Fruit fly (Drosophila melanogaster): ENCODE measurements around the gene Spn75F.

The Spn75F gene

DNA sequence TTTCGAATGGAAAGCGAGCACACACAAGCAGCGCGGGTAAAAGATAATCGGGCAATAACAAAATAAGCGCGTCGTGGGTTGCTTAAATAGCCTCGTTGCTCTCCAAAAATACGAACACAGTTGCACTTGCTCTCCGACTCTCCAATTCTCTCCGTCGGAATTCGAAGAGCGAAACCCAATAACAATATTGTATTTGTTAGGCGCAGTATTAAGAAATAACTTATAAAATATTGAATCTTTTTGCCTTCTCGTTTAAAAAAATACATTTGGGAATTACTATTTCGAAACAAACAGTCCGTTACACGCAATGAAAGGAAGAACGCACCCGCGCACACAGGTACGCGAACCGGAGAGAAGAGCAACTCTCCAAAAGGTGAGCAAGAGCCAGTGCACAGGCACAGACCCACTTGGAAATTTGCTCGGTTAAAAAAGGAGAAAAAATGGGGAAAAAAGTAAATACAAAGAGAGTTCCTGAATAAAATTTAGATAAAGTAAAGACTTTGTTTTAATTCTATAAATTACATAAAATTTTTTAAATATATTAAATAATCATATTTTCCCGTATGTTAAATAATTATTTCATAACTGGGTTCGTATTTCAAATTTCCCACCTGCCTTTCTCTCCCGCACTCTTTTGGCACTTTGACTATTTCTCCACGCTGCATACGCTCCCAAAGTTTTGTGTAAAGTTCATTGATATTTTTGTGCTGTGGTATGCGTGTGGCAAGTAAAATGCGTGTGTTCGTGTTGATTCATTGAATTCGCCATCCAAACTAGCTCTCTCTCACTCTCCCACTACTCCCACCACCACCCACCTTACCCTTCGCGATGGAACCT, 42.9 kb downstream of the Spn75F start, which contains the start of gene Mkp3 (continued):
- TF ChIP-seq dac (GFP tag; optimal IDR thresholded peaks at IDR 0.05) (peak; percentile 71), CG34406 (GFP tag; optimal IDR thresholded peaks at IDR 0.05) (peak; percentile 88), CG11762 (GFP tag; optimal IDR thresholded peaks at IDR 0.05; ENCODE audit: insufficient read depth) (peak; percentile 81), Hr4 (GFP tag; optimal IDR thresholded peaks at IDR 0.05) (peak; percentile 69), pdm3 (GFP tag; optimal IDR thresholded peaks at IDR 0.05) (peak; percentile 75), Sox14 (GFP tag; optimal IDR thresholded peaks at IDR 0.05) (peak; percentile 51), achi (GFP tag; optimal IDR thresholded peaks at IDR 0.05) (peak; percentile 92), CG1621 (tag; optimal IDR thresholded peaks at IDR 0.05) (peak; percentile 75), Eip75B (GFP tag; optimal IDR thresholded peaks at IDR 0.05) (peak; percentile 63), Lpt (GFP tag; optimal IDR thresholded peaks at IDR 0.05) (peak; percentile 86), CG6792 (GFP tag; optimal IDR thresholded peaks at IDR 0.05) (peak; percentile 80), salr (GFP tag; optimal IDR thresholded peaks at IDR 0.05) (peak; percentile 66 to 82), CG8632 (GFP tag; optimal IDR thresholded peaks at IDR 0.05) (peak; percentile 85), CG6808 (GFP tag; optimal IDR thresholded peaks at IDR 0.05) (peak; percentile 87), fd85E (GFP tag; optimal IDR thresholded peaks at IDR 0.05) (peak; percentile 30), CG6854 (GFP tag; optimal IDR thresholded peaks at IDR 0.05) (peak; percentile 74), Met (GFP tag; optimal IDR thresholded peaks at IDR 0.05) (peak; percentile 73), CG7368 (GFP tag; optimal IDR thresholded peaks at IDR 0.05) (peak; percentile 64), CG16779 (tag; optimal IDR thresholded peaks at IDR 0.05) (peak; percentile 88), ss (GFP tag; optimal IDR thresholded peaks at IDR 0.05) (peak; percentile 87 to 88), esn (GFP tag; optimal IDR thresholded peaks at IDR 0.05) (peak; percentile 79), topi (GFP tag; optimal IDR thresholded peaks at IDR 0.05) (peak; percentile 58), CG6276 (GFP tag; optimal IDR thresholded peaks at IDR 0.05) (peak; percentile 93), CG11902 (GFP tag; optimal IDR thresholded peaks at IDR 0.05) (peak; percentile 55), CG3032 (tag; optimal IDR thresholded peaks at IDR 0.05) (peak; percentile 91), Hr38 (GFP tag; optimal IDR thresholded peaks at IDR 0.05) (no peak), eg (GFP tag; IDR thresholded peaks at IDR 0.05) (peak; percentile 95), CG4318 (GFP tag; optimal IDR thresholded peaks at IDR 0.05) (peak; percentile 83), fd59A (GFP tag; optimal IDR thresholded peaks at IDR 0.05) (peak; percentile 83), CG9139 (GFP tag; optimal IDR thresholded peaks at IDR 0.05) (peak; percentile 79), CG11294 (GFP tag; IDR thresholded peaks at IDR 0.05) (peak; percentile 87), CG15336 (GFP tag; IDR thresholded peaks at IDR 0.05) (peak; percentile 98), cyc (GFP tag; optimal IDR thresholded peaks at IDR 0.05) (peak; percentile 54), Eip78C (GFP tag) (peak; percentile 95)

- TF ChIP-seq CG4318 (GFP tag; optimal IDR thresholded peaks at IDR 0.05), result no peak
- no peak for TF ChIP-seq Hr38 (GFP tag; optimal IDR thresholded peaks at IDR 0.05)
- TF ChIP-seq CG6163 (GFP tag; IDR thresholded peaks at IDR 0.05), result no peak
- no peak for TF ChIP-seq dac (GFP tag; optimal IDR thresholded peaks at IDR 0.05)
- no peak for TF ChIP-seq Met (GFP tag; optimal IDR thresholded peaks at IDR 0.05)
- no peak for TF ChIP-seq CG31627 (GFP tag; optimal IDR thresholded peaks at IDR 0.05)
- TF ChIP-seq Hr4 (GFP tag; optimal IDR thresholded peaks at IDR 0.05), result no peak
- no peak for TF ChIP-seq CG15336 (GFP tag; IDR thresholded peaks at IDR 0.05)
- no peak for TF ChIP-seq Ets21C (GFP tag; optimal IDR thresholded peaks at IDR 0.05)
- no peak for TF ChIP-seq CG10669 (GFP tag; optimal IDR thresholded peaks at IDR 0.05)
- TF ChIP-seq OdsH (GFP tag; optimal IDR thresholded peaks at IDR 0.05), result no peak
- TF ChIP-seq CG34406 (GFP tag; optimal IDR thresholded peaks at IDR 0.05), result no peak
- TF ChIP-seq Sox14 (GFP tag; optimal IDR thresholded peaks at IDR 0.05), result no peak
- TF ChIP-seq CG6808 (GFP tag; optimal IDR thresholded peaks at IDR 0.05), result peak; percentile 52
- TF ChIP-seq Sox102F (GFP tag; optimal IDR thresholded peaks at IDR 0.05), result no peak
- 0 out of 3 replicates have a peak, but pooled peaks have one; percentile 11 for TF ChIP-seq eg (GFP tag; IDR thresholded peaks at IDR 0.05)
- no peak for TF ChIP-seq Ets96B (tag; optimal IDR thresholded peaks at IDR 0.05)
- TF ChIP-seq Hr39 (GFP tag; optimal IDR thresholded peaks at IDR 0.05), result no peak
- no peak for TF ChIP-seq CG1621 (tag; optimal IDR thresholded peaks at IDR 0.05)
- peak; percentile 68 for TF ChIP-seq dsx (GFP tag; optimal IDR thresholded peaks at IDR 0.05; ENCODE audit: poor library complexity, severe bottlenecking)
- no peak for TF ChIP-seq spab (GFP tag; optimal IDR thresholded peaks at IDR 0.05)
- no peak for TF ChIP-seq Eip93F (GFP tag; optimal IDR thresholded peaks at IDR 0.05)
- no peak for TF ChIP-seq fd59A (GFP tag; optimal IDR thresholded peaks at IDR 0.05)
- TF ChIP-seq acj6 (GFP tag; optimal IDR thresholded peaks at IDR 0.05), result no peak
- TF ChIP-seq Sox15 (GFP tag; optimal IDR thresholded peaks at IDR 0.05), result no peak
- peak; percentile 25 for TF ChIP-seq CG6276 (GFP tag; optimal IDR thresholded peaks at IDR 0.05)
These were observed 43.6 kb downstream of the Spn75F start for dm6 chr3L:19085688-19086363.

Measured in whole organism, prepupa.